Fruit fly (Drosophila melanogaster) whole organism, pupa: Measurements from ENCODE around the gene Rpt2.

ENCODE experiments used
- CG10348 ChIP-seq: fragments of 200-800 bp; sonication (Bioruptor generic); IDR thresholded peaks from 2 replicates; pipeline ENCODE4 v1.3.6; 2022; ENCODE audit warnings: missing biosample characterization, missing genetic modification characterization
- CG13204 ChIP-seq: fragments of 200-800 bp; sonication (Bioruptor generic); optimal IDR thresholded peaks from 2 replicates; lab custom pipeline; 2018; ENCODE audit warnings: missing biosample characterization, mild to moderate bottlenecking, missing genetic modification characterization, moderate library complexity
- CG14655 ChIP-seq: fragments of 200-800 bp; sonication (Bioruptor generic); optimal IDR thresholded peaks from 3 replicates; lab custom pipeline; 2017; ENCODE audit warnings: mild to moderate bottlenecking, missing biosample characterization, missing genetic modification reagents, missing genetic modification characterization
- CG15710 ChIP-seq: fragments of 200-800 bp; sonication (Bioruptor generic); optimal IDR thresholded peaks from 2 replicates; lab custom pipeline; 2018; ENCODE audit warnings: missing biosample characterization, mild to moderate bottlenecking, missing genetic modification characterization, moderate library complexity
- CG34367 ChIP-seq: fragments of 200-800 bp; sonication (Bioruptor generic); optimal IDR thresholded peaks from 2 replicates; lab custom pipeline; 2018; ENCODE audit warnings: missing biosample characterization, mild to moderate bottlenecking, missing genetic modification characterization
- CG8301 ChIP-seq: fragments of 200-800 bp; sonication (Bioruptor generic); optimal IDR thresholded peaks from 2 replicates; lab custom pipeline; 2018; ENCODE audit warnings: missing biosample characterization, mild to moderate bottlenecking, missing genetic modification characterization
- CG9948 ChIP-seq: fragments of 200-800 bp; sonication (Bioruptor generic); optimal IDR thresholded peaks from 2 replicates; lab custom pipeline; 2018; ENCODE audit warnings: missing biosample characterization, mild to moderate bottlenecking, missing genetic modification characterization, moderate library complexity
- D1 ChIP-seq: fragments of 200-800 bp; sonication (Bioruptor generic); optimal IDR thresholded peaks from 2 replicates; lab custom pipeline; 2018; ENCODE audit warnings: missing biosample characterization, mild to moderate bottlenecking, missing genetic modification characterization, moderate library complexity
- EcR ChIP-seq: fragments of 200-800 bp; sonication (Bioruptor generic); optimal IDR thresholded peaks from 3 replicates; lab custom pipeline; 2019; ENCODE audit warnings: missing biosample characterization, missing genetic modification characterization, mild to moderate bottlenecking, moderate library complexity, missing genetic modification reagents
- Ets98B ChIP-seq: fragments of 200-800 bp; sonication (Bioruptor generic); IDR thresholded peaks from 2 replicates; pipeline ENCODE4 v1.3.6; 2022; ENCODE audit warnings: missing biosample characterization, missing genetic modification characterization
- fd96Ca ChIP-seq: fragments of 200-800 bp; sonication (Bioruptor generic); IDR thresholded peaks from 3 replicates; pipeline ENCODE4 v1.3.6; 2022; ENCODE audit warnings: missing biosample characterization, missing genetic modification characterization
- rn ChIP-seq: fragments of 200-800 bp; sonication (Bioruptor generic); IDR thresholded peaks from 2 replicates; pipeline ENCODE4 v1.3.6; 2022; ENCODE audit warnings: missing biosample characterization, missing genetic modification characterization

DNA sequence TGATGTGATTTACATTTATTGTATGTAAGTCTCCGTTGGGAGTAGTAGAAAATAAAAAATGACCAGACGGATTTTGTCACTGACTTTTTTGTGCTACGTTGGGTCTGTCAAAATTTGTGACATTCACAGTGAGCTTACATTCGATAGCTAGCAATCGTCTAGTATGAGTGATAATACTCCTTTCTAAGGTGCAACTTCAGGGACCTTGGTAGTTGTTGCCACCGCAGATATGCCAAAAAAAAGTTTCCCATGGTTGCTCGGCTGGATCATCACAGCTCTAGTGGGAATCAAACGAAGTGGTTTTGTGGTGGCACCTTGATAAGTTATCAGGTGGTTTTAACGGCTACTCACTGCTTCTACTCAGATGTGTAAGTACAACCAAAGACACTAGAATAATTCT is 37.9 kb downstream of the Rpt2 start, which contains the start of gene tbrd-1:
- TF ChIP-seq D1 (tag; lab: Kevin White, UChicago) (no peak), CG14655 (no peak), EcR (GFP tag; lab: Kevin White, UChicago) (no peak), CG10348 (GFP tag; lab: Robert Waterston, UW) (no peak), CG13204 (GFP tag; lab: Kevin White, UChicago) (no peak), Ets98B (GFP tag; lab: Robert Waterston, UW) (no peak), CG15710 (tag; lab: Kevin White, UChicago) (no peak), CG8301 (tag; lab: Kevin White, UChicago) (no peak), rn (GFP tag; lab: Robert Waterston, UW) (no peak), CG9948 (no peak), CG34367 (tag; lab: Kevin White, UChicago) (no peak), fd96Ca (GFP tag; lab: Robert Waterston, UW) (no peak)
